Fruit fly (Drosophila melanogaster) S2 (cell line): ENCODE results near the gene CG10492.

ENCODE experiments used
- CG8478 ChIP-seq: fragments of >200 bp; optimal IDR thresholded peaks from 2 replicates; lab custom pipeline; 2018
- CTCF ChIP-seq, 2 experiments: fragments of >200 bp; optimal IDR thresholded peaks; 2 replicates each; lab custom pipeline; 2018

- TF ChIP-seq CTCF (optimal IDR thresholded peaks at IDR 0.05; lab: Kevin White, UChicago) = no peak
- no peak for TF ChIP-seq CG8478 (lab: Kevin White, UChicago)
Measured at dm6 chr2L:19027246-19027886, 26.5 kb upstream of the CG10492 start, which contains the start of gene Sidpn.
